Fruit fly (Drosophila melanogaster): ENCODE results near the gene Itpr.
A peak's percentile ranks its signal among the peaks of the same experiment; 100 is the strongest.

The Itpr gene

dm6 chr3R:5518627-5519026, 1.7 kb downstream of the Itpr start (continued):
- TF ChIP-seq dmrt99B (tag; optimal IDR thresholded peaks at IDR 0.05) = peak; percentile 65
- TF ChIP-seq Dbx (GFP tag; IDR thresholded peaks at IDR 0.05) = no peak
- no peak for TF ChIP-seq Hand (GFP tag; optimal IDR thresholded peaks at IDR 0.05)
- TF ChIP-seq MESR4 (GFP tag; optimal IDR thresholded peaks at IDR 0.05) = no peak
- peak; percentile 68 for TF ChIP-seq CG17359 (tag; optimal IDR thresholded peaks at IDR 0.05)
- peak; percentile 23; the same call in 1 of the 2 replicates for TF ChIP-seq CG6689 (GFP tag; IDR thresholded peaks at IDR 0.05)
- TF ChIP-seq CG7372 (GFP tag; IDR thresholded peaks at IDR 0.05) = 0 out of 2 replicates have a peak, but pooled peaks have one; percentile 33
- TF ChIP-seq gt (GFP tag; IDR thresholded peaks at IDR 0.05) = no peak
- TF ChIP-seq fd102C (GFP tag; optimal IDR thresholded peaks at IDR 0.05) = no peak
- TF ChIP-seq Mrtf (GFP tag; IDR thresholded peaks at IDR 0.05) = 0 out of 3 replicates have a peak, but pooled peaks have one; percentile 47
- TF ChIP-seq CG18764 (GFP tag; optimal IDR thresholded peaks at IDR 0.05) = peak; percentile 18
- peak; percentile 55; the same call in 1 of the 3 replicates for TF ChIP-seq ase (GFP tag; IDR thresholded peaks at IDR 0.05)
- TF ChIP-seq unc-4 (GFP tag; IDR thresholded peaks at IDR 0.05; ENCODE audit: partially characterized antibody) = no peak
- peak; percentile 15 for TF ChIP-seq CHES-1-like (GFP tag; optimal IDR thresholded peaks at IDR 0.05)
- TF ChIP-seq CG18619 (GFP tag; optimal IDR thresholded peaks at IDR 0.05) = no peak
- TF ChIP-seq knrl (GFP tag; IDR thresholded peaks at IDR 0.05; ENCODE audit: partially characterized antibody) = no peak
- no peak for TF ChIP-seq CG3995 (GFP tag; optimal IDR thresholded peaks at IDR 0.05)
- TF ChIP-seq Poxn (GFP tag; IDR thresholded peaks at IDR 0.05) = no peak
- TF ChIP-seq stc (GFP tag; IDR thresholded peaks at IDR 0.05) = peak; percentile 43; the same call in 1 of the 2 replicates
- TF ChIP-seq ems (GFP tag; optimal IDR thresholded peaks at IDR 0.05) = peak; percentile 11
- TF ChIP-seq CG10959 (GFP tag; IDR thresholded peaks at IDR 0.05) = no peak
- peak; percentile 46 for TF ChIP-seq onecut (GFP tag; IDR thresholded peaks at IDR 0.05)
- TF ChIP-seq E2f2 (GFP tag; IDR thresholded peaks at IDR 0.05) = no peak
- TF ChIP-seq Aef1 (GFP tag; IDR thresholded peaks at IDR 0.05) = no peak; the same call in 2 of the 3 replicates
- TF ChIP-seq CG14667 (GFP tag; IDR thresholded peaks at IDR 0.05) = no peak
- no peak for TF ChIP-seq CG12299 (tag; optimal IDR thresholded peaks at IDR 0.05)
- no peak for TF ChIP-seq Doc3 (GFP tag; IDR thresholded peaks at IDR 0.05; ENCODE audit: partially characterized antibody)
- no peak for TF ChIP-seq CG10431 (GFP tag; optimal IDR thresholded peaks at IDR 0.05)
- peak; percentile 36 for TF ChIP-seq zfh2 (GFP tag; optimal IDR thresholded peaks at IDR 0.05)
- no peak for TF ChIP-seq CG9797 (GFP tag; optimal IDR thresholded peaks at IDR 0.05)
- no peak for TF ChIP-seq crp (GFP tag; optimal IDR thresholded peaks at IDR 0.05)
- peak; percentile 14 for TF ChIP-seq gcm (GFP tag; optimal IDR thresholded peaks at IDR 0.05)
- no peak for TF ChIP-seq hkb (optimal IDR thresholded peaks at IDR 0.05)
- TF ChIP-seq hkb (GFP tag; IDR thresholded peaks at IDR 0.05) = peak; percentile 69
- no peak for TF ChIP-seq toy (GFP tag; IDR thresholded peaks at IDR 0.05)
- no peak for TF ChIP-seq tna (GFP tag; IDR thresholded peaks at IDR 0.05; ENCODE audit: partially characterized antibody)
- peak; percentile 57 for TF ChIP-seq CoRest (tag; optimal IDR thresholded peaks at IDR 0.05)
- TF ChIP-seq CG10274 (GFP tag; optimal IDR thresholded peaks at IDR 0.05) = no peak
- TF ChIP-seq eyg (GFP tag; optimal IDR thresholded peaks at IDR 0.05) = no peak
- peak; percentile 46 for TF ChIP-seq CG17829 (tag; optimal IDR thresholded peaks at IDR 0.05)
- TF ChIP-seq Hr3 (GFP tag; optimal IDR thresholded peaks at IDR 0.05) = peak; percentile 11
- peak; percentile 27 for TF ChIP-seq CG11723 (GFP tag; optimal IDR thresholded peaks at IDR 0.05)
- peak; percentile 44 for TF ChIP-seq Meics (GFP tag; optimal IDR thresholded peaks at IDR 0.05)
- no peak for TF ChIP-seq CG3726 (GFP tag; IDR thresholded peaks at IDR 0.05)
- TF ChIP-seq Hmr (GFP tag; optimal IDR thresholded peaks at IDR 0.05) = peak; percentile 2
- peak; percentile 5 for TF ChIP-seq CG12744 (GFP tag; optimal IDR thresholded peaks at IDR 0.05)
- no peak for TF ChIP-seq amos (GFP tag; IDR thresholded peaks at IDR 0.05; ENCODE audit: partially characterized antibody)
- TF ChIP-seq slp2 (GFP tag; optimal IDR thresholded peaks at IDR 0.05) = peak; percentile 43
- no peak for TF ChIP-seq seq (GFP tag; IDR thresholded peaks at IDR 0.05)
- TF ChIP-seq jumu (GFP tag; optimal IDR thresholded peaks at IDR 0.05) = peak; percentile 40
- TF ChIP-seq CG5245 (GFP tag; optimal IDR thresholded peaks at IDR 0.05) = no peak
